Worm (Caenorhabditis elegans) whole organism, midembryonic: ENCODE results near the gene cwf-19L2.

Experiments used
- T22C8.4 ChIP-seq: fragments of 200-800 bp; sonication (Bioruptor generic); IDR thresholded peaks from 2 replicates; pipeline ENCODE4 v1.3.6; 2022; ENCODE audit warnings: missing genetic modification characterization, missing compliant biosample characterization
- med-1 ChIP-seq: sonication (generic microtip); optimal IDR thresholded peaks from 2 replicates; lab custom pipeline; 2017; ENCODE audit warnings: missing genetic modification characterization, mild to moderate bottlenecking, missing compliant biosample characterization, antibody characterized with exemption, missing genetic modification reagents; ENCODE audit not compliant: insufficient read depth
- tab-1 ChIP-seq: fragments of 200-800 bp; sonication (Bioruptor generic); IDR thresholded peaks from 2 replicates; pipeline ENCODE4 v1.3.6; 2022; ENCODE audit warnings: missing genetic modification characterization, missing compliant biosample characterization

ce11 chrIII:7262592-7262991, 30.8 kb upstream of the cwf-19L2 start:
- TF ChIP-seq tab-1 (GFP tag; lab: Robert Waterston, UW) (no peak), med-1 (GFP tag; lab: Kevin White, UChicago) (no peak), T22C8.4 (GFP tag; lab: Robert Waterston, UW) (no peak)
